Fruit fly (Drosophila melanogaster): ENCODE results near the gene Ets65A.

Ets65A gene

DNA sequence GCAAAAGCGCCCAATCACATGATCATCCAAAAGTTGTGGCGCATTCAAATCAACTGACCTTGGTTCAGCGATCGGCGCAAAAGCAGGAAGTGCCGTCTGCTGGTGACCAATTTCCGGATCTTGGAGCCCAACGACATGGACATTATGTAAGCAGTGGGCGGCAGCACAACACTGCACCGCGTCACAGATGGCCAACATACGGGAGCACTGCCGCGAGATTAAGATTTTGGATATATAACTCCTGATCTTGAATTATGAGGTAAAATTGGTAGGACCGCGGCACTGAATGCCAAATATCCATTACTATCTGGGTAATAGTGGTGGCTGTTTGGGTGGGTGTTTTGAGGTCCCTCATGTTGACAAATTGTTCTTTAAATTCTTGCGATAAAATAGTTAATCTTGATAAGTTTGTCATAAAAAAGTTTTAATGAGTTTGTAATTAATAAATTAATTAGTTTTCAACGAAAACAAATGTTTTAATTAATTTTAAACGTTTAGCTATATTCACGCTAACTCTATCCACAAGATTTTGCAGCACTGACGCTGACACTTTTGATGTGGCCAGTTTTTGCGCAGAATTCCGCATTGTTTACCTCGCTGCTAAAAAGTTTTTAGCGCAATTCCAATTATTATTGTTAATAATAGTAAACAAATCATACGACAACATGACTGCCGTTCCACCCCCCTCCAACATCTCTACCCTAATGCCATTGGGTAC lies 22.3 kb upstream of the Ets65A start, which contains the start of the genes CG13295 and CG6610:
Gene CG13295, minus strand, starts transcription at position 271 of the 718 bp plus-strand sequence.
Gene CG6610, plus strand, starts transcription at position 562 of the 718 bp plus-strand sequence.
- TF ChIP-seq Myc (optimal IDR thresholded peaks at IDR 0.05), result no peak

DNA sequence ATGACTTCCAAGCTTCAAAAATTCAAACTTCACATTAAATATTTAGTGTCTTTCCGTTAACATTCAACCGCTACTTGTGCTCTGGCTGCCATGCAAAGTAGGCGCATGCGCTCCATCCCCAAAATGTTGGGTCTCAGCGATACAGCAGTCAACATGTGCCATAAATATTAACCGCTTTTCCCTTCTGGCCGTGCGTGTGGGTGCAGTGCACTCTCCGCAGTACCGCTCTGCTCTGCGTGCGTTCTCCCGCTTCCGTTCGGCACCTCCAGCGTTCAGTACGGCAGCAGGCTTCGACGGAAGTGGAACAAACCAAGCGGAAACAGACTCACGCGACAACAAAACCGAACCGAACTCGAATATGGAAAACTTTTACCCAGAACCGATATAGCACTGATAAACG lies 21.0 kb upstream of the Ets65A start, which contains the start of gene ssp6:
Gene ssp6, plus strand, starts transcription at position 294 of the 400 bp plus-strand sequence.
- TF ChIP-seq ttk (optimal IDR thresholded peaks at IDR 0.05) (no peak), h (optimal IDR thresholded peaks at IDR 0.05) (no peak), insv (optimal IDR thresholded peaks at IDR 0.05) (no peak), psq (optimal IDR thresholded peaks at IDR 0.05) (no peak), Sin3A (optimal IDR thresholded peaks at IDR 0.05) (no peak), Myc (optimal IDR thresholded peaks at IDR 0.05) (no peak)

DNA sequence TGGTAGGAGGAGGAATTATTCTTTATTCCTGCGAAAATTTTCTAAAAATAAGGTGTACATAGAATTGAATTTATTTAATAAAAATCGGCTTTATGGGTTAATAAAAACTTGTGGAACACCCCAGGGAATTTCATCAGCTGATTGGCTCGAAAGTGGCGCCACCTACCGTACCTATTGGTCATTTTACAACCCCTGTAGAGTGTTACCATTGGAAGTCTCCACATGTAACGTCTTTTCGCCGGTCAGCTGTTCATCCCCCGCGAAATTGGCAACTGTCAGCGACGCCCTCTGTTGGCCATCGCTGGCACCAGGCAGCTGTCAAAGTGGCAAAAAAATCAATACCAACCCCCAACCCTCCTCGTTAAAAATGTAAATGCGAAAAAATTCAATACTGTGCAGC lies 14.9 kb upstream of the Ets65A start, which contains the start of gene CG13293:
Gene CG13293, plus strand, starts transcription at position 323 of the 400 bp plus-strand sequence.
- TF ChIP-seq Myc (optimal IDR thresholded peaks at IDR 0.05) (no peak), Sin3A (optimal IDR thresholded peaks at IDR 0.05) (no peak), h (optimal IDR thresholded peaks at IDR 0.05) (no peak), insv (optimal IDR thresholded peaks at IDR 0.05) (no peak), psq (optimal IDR thresholded peaks at IDR 0.05) (no peak), ttk (optimal IDR thresholded peaks at IDR 0.05) (no peak)

DNA sequence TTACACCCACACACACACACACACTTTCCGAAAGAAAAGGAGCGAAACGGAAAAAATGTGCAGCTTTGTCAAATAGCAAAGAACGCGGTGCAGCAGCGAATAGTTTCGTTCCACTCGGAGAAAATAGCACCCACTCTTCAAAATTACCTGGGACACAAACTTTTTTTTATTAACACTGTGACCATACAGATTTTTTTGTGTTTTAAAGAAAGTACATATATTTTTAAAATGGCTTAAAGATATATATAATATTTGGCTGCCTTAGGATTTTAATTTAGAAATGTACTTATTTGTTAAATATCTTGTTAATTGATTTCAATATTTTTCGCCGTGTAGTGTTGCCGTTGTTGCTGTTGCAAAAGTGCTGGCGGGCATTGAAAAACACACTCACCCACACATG lies 13.0 kb upstream of the Ets65A start:
- TF ChIP-seq Myc (optimal IDR thresholded peaks at IDR 0.05), result no peak
- no peak for TF ChIP-seq Sin3A (optimal IDR thresholded peaks at IDR 0.05)
- no peak for TF ChIP-seq insv (optimal IDR thresholded peaks at IDR 0.05)
- TF ChIP-seq ttk (optimal IDR thresholded peaks at IDR 0.05), result no peak
- no peak for TF ChIP-seq h (optimal IDR thresholded peaks at IDR 0.05)
- no peak for TF ChIP-seq psq (optimal IDR thresholded peaks at IDR 0.05)

DNA sequence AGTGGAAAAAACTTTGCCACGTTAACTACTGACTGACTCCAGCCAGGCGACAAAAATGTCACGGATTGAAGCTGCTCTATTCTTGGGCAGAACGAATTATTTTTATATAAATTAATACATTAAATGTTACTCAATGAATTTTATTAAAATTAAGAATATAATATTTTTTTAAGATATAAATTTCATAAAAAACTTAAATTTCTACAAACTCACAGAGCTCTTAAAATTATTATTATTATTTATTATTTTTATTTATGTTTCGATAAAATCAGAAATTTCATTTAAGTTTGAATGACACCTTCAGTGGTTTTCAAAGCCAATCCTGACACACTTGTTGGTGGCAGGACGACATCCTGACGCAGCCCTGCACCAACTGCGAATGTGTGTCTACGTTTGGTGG lies 12.3 kb upstream of the Ets65A start:
- TF ChIP-seq psq (optimal IDR thresholded peaks at IDR 0.05) (no peak), Sin3A (optimal IDR thresholded peaks at IDR 0.05) (no peak), Myc (optimal IDR thresholded peaks at IDR 0.05) (no peak), insv (optimal IDR thresholded peaks at IDR 0.05) (no peak), ttk (optimal IDR thresholded peaks at IDR 0.05) (no peak), h (optimal IDR thresholded peaks at IDR 0.05) (no peak)

DNA sequence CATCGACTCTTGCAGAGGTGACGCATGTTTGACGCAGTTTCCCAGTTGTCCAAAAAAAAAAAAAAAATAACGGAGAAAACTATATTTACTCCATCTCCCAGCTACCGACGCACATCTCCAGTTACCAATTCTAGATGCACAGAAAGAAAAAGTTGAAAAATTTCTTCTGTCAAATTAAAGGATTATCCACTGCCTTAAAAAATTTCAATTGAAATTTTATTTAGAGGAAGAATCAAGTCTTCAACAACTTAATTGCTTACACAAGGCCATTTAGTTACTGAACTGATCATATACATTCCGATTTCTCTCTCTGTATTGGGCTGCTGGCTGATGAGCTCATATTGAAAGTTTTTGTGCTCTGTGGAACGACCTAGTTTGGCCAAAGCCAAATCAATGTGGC lies 11.4 kb upstream of the Ets65A start:
- no peak for TF ChIP-seq Sin3A (optimal IDR thresholded peaks at IDR 0.05)
- no peak for TF ChIP-seq insv (optimal IDR thresholded peaks at IDR 0.05)
- no peak for TF ChIP-seq Myc (optimal IDR thresholded peaks at IDR 0.05)
- no peak for TF ChIP-seq ttk (optimal IDR thresholded peaks at IDR 0.05)
- TF ChIP-seq psq (optimal IDR thresholded peaks at IDR 0.05), result no peak
- TF ChIP-seq h (optimal IDR thresholded peaks at IDR 0.05), result no peak

DNA sequence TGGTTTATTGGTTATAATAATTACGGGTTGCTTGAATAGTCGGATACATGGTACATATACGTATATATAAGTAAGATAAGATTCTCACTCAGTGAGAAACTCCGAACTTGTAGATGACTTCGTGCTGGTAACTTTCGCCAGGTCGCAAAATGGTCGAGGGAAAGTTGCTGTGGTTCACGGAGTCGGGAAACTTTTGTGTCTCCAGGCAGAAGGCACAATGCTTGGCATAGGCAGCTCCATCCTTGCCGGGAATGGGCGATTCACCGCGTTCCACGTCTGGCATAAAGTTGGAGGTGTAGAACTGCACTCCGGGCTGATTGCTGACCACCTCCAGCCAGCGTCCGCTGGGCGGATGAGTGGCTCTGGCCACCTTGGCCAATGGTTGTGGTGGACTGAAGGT lies 4.2 kb upstream of the Ets65A start, which contains the start of gene CG10469:
Gene CG10469, minus strand, starts transcription at position 101 of the 400 bp plus-strand sequence.
- TF ChIP-seq ttk (optimal IDR thresholded peaks at IDR 0.05) (no peak), Sin3A (optimal IDR thresholded peaks at IDR 0.05) (no peak), psq (optimal IDR thresholded peaks at IDR 0.05) (no peak), Myc (optimal IDR thresholded peaks at IDR 0.05) (no peak), h (optimal IDR thresholded peaks at IDR 0.05) (no peak), insv (optimal IDR thresholded peaks at IDR 0.05) (no peak)

DNA sequence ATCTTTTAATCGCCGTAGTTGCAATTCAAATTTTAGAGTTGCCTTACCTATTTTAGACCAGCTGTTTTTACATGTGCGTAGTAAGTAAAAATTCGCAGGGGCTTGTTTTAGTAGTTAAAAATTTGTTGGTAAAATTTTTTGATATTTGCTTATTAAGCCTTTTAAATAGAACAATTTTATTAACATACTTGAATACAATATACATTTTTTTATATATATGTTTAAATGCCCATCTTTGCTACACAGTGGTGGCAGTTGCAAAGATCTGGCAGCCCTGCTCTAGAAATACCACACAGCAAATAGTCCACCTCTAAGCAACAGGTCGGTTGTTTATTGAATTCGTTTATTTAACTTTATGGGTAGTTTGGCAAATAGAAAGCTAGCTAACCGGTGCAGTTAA lies 2.7 kb upstream of the Ets65A start, which contains the start of the genes CG10467 and loj:
Gene CG10467, minus strand, starts transcription at position 51 of the 400 bp plus-strand sequence.
Gene loj, plus strand, starts transcription at position 291 of the 400 bp plus-strand sequence.
- TF ChIP-seq ttk (optimal IDR thresholded peaks at IDR 0.05) (no peak), Sin3A (optimal IDR thresholded peaks at IDR 0.05) (no peak), psq (optimal IDR thresholded peaks at IDR 0.05) (no peak), insv (optimal IDR thresholded peaks at IDR 0.05) (no peak), h (optimal IDR thresholded peaks at IDR 0.05) (no peak), Myc (optimal IDR thresholded peaks at IDR 0.05) (no peak)

DNA sequence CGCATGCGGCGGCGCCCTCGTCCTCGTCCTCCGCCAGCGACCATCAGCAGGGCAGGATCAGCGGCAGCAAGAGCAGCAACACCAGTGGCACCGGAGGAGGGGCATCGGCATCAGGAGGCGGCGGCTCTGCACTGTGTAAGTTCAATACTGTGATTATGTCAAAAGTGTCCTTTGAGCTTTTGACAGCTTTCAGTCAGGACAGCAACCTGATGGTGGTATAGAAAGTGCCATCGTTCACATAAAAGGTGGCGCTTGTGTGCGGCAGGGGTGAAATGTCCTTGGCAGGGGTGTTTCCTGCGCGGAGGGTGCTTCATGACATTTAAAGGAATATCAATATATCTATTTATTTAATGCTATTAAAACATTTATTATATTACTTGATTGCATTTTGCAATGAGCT lies 6.2 kb downstream of the Ets65A start:
- TF ChIP-seq h (optimal IDR thresholded peaks at IDR 0.05), result no peak
- no peak for TF ChIP-seq Sin3A (optimal IDR thresholded peaks at IDR 0.05)
- no peak for TF ChIP-seq Myc (optimal IDR thresholded peaks at IDR 0.05)
- TF ChIP-seq ttk (optimal IDR thresholded peaks at IDR 0.05), result no peak
- no peak for TF ChIP-seq insv (optimal IDR thresholded peaks at IDR 0.05)
- TF ChIP-seq psq (optimal IDR thresholded peaks at IDR 0.05), result no peak

DNA sequence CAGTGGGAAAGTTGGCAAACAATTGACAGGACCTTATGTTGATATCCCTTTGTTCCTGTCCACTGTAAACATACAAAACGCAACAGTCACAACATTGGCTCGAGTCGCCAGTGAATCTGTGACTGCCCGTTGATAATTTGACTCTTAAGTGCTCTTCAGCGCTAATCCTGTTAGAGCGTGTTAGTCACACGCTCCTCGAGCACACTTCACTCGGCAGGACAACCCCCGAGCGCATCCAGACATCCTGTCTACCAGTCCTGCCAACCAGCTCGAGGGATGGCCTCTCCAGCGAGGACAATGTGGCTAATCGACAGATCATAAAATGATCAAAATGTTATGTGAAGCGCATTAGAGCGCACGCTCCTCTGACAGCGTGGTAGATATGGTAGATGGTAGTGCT lies 7.1 kb downstream of the Ets65A start:
- no peak for TF ChIP-seq Sin3A (optimal IDR thresholded peaks at IDR 0.05)
- no peak for TF ChIP-seq h (optimal IDR thresholded peaks at IDR 0.05)
- TF ChIP-seq insv (optimal IDR thresholded peaks at IDR 0.05), result no peak
- TF ChIP-seq Myc (optimal IDR thresholded peaks at IDR 0.05), result no peak
- TF ChIP-seq psq (optimal IDR thresholded peaks at IDR 0.05), result no peak
- no peak for TF ChIP-seq ttk (optimal IDR thresholded peaks at IDR 0.05)

DNA sequence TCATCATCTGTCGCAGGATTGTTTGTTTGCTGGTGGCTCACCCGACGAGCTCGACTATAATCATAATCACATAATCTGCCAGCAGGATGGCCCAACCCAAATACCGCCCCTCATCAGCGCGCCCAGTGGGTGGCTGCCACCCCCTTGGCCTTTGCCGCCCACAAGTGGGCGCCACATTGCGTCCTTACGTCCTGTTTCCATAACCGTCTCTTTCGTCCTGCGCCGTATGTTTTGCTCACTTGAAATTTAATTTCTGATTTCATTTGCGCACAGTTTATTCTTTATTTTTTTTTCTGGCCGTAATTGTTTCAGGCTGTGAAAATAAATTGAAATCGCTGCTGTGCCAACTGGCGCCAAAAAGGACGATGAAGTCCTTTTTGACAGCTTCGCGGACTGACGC lies 8.0 kb downstream of the Ets65A start:
- TF ChIP-seq ttk (optimal IDR thresholded peaks at IDR 0.05), result no peak
- TF ChIP-seq insv (optimal IDR thresholded peaks at IDR 0.05), result no peak
- TF ChIP-seq psq (optimal IDR thresholded peaks at IDR 0.05), result no peak

DNA sequence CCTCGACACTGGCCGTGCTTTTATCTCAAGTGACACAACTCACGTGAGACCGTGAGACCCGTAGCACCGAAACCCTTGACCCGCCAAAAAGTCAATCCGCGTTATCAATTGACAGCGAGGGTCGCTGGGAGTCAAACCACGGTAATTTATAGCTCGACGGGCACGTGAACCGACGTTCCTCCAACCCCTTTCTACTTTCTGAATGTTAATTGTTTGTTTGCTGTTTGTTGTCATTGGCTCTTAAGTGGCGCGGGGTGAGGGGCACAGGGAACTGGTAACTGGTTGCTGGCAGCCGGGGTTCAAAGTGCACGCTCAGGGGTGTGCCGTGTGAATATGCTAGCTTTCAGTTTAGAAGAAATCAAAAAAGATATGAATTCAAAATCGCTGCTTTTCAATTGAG lies 9.3 kb downstream of the Ets65A start:
- TF ChIP-seq insv (optimal IDR thresholded peaks at IDR 0.05) (no peak), h (optimal IDR thresholded peaks at IDR 0.05) (no peak), Myc (optimal IDR thresholded peaks at IDR 0.05) (no peak), Sin3A (optimal IDR thresholded peaks at IDR 0.05) (no peak), psq (optimal IDR thresholded peaks at IDR 0.05) (no peak), ttk (optimal IDR thresholded peaks at IDR 0.05) (no peak)
